Worm (Caenorhabditis elegans) whole organism, young adult: Measurements from ENCODE around the gene mdt-17.
A peak's percentile ranks its signal among the peaks of the same experiment; 100 is the strongest.

Source experiments
- B0261.1 ChIP-seq: sonication (generic microtip); optimal IDR thresholded peaks from 2 replicates; lab custom pipeline; 2016; ENCODE audit warnings: mild to moderate bottlenecking, missing genetic modification characterization, moderate library complexity, missing compliant biosample characterization
- C06A6.2 ChIP-seq: fragments of 200-800 bp; sonication (Bioruptor generic); conservative IDR thresholded peaks from 2 replicates; pipeline ENCODE4 v1.3.6; 2022; ENCODE audit warnings: missing genetic modification characterization, missing compliant biosample characterization
- C17E4.6 ChIP-seq: fragments of 200-800 bp; sonication (Bioruptor generic); IDR thresholded peaks from 2 replicates; pipeline ENCODE4 v1.3.6; 2022; ENCODE audit warnings: missing genetic modification reagents, missing genetic modification characterization, missing compliant biosample characterization
- aptf-3 ChIP-seq: fragments of 200-800 bp; sonication (Bioruptor generic); IDR thresholded peaks from 2 replicates; pipeline ENCODE4 v1.3.6; 2022; ENCODE audit warnings: missing genetic modification characterization, missing compliant biosample characterization
- ccch-3 ChIP-seq: fragments of 200-800 bp; sonication (Bioruptor generic); optimal IDR thresholded peaks from 2 replicates; lab custom pipeline; 2018; ENCODE audit warnings: mild to moderate bottlenecking, missing genetic modification characterization, missing compliant biosample characterization
- dpl-1 ChIP-seq: fragments of 150-350 bp; optimal IDR thresholded peaks from 2 replicates; lab custom pipeline; 2014; ENCODE audit warnings: missing biosample characterization, missing genetic modification reagents, missing genetic modification characterization
- lin-40 ChIP-seq: sonication (generic microtip); optimal IDR thresholded peaks from 2 replicates; lab custom pipeline; 2016; ENCODE audit warnings: missing genetic modification characterization, mild to moderate bottlenecking, missing compliant biosample characterization, missing genotype, missing genetic modification reagents
- nfyb-1 ChIP-seq: fragments of 200-800 bp; sonication (Bioruptor generic); IDR thresholded peaks from 2 replicates; pipeline ENCODE4 v1.3.6; 2022; ENCODE audit warnings: missing genetic modification reagents, missing genetic modification characterization, missing compliant biosample characterization
- repo-1 ChIP-seq: sonication (generic microtip); optimal IDR thresholded peaks from 2 replicates; lab custom pipeline; 2017; ENCODE audit warnings: mild to moderate bottlenecking, missing genetic modification characterization, missing compliant biosample characterization
- unc-130 ChIP-seq: sonication (generic microtip); optimal IDR thresholded peaks from 2 replicates; lab custom pipeline; 2016; ENCODE audit warnings: missing genetic modification reagents, missing genetic modification characterization, missing compliant biosample characterization
- ztf-3 ChIP-seq: fragments of 200-800 bp; sonication (Bioruptor generic); optimal IDR thresholded peaks from 2 replicates; lab custom pipeline; 2018; ENCODE audit warnings: mild to moderate bottlenecking, missing genetic modification characterization, missing compliant biosample characterization

- TF ChIP-seq nfyb-1 (peak; percentile 61; the same call in 1 of the 2 replicates), repo-1 (peak; percentile 46), B0261.1 (tag; lab: Kevin White, UChicago) (no peak), ccch-3 (GFP tag; lab: Kevin White, UChicago) (no peak), ztf-3 (no peak), C17E4.6 (0 out of 2 replicates have a peak, but pooled peaks have one; percentile 36), lin-40 (no peak), unc-130 (GFP tag; lab: Kevin White, UChicago) (no peak), C06A6.2 (GFP tag; lab: Robert Waterston, UW) (no peak), dpl-1 (GFP tag; lab: Kevin White, UChicago) (no peak), aptf-3 (GFP tag; lab: Robert Waterston, UW) (no peak)
Observed at ce11 chrV:20266992-20267391, at the start of gene mdt-17.
